Worm (Caenorhabditis elegans) whole organism, L4 larva: Measurements from ENCODE around the gene srh-184.

ENCODE experiments used
- F10B5.3 ChIP-seq: sonication (generic microtip); optimal IDR thresholded peaks from 2 replicates; lab custom pipeline; 2016; ENCODE audit warnings: mild to moderate bottlenecking, missing genetic modification characterization, missing compliant biosample characterization
- F26F4.8 ChIP-seq: fragments of 200-800 bp; sonication (Bioruptor generic); conservative IDR thresholded peaks from 2 replicates; pipeline ENCODE4 v1.3.6; 2022; ENCODE audit warnings: missing genetic modification characterization, missing compliant biosample characterization
- F44E2.7 ChIP-seq: fragments of 200-800 bp; sonication (Bioruptor generic); IDR thresholded peaks from 2 replicates; pipeline ENCODE4 v2.1.2; 2022; ENCODE audit warnings: missing genetic modification characterization, missing compliant biosample characterization
- F49E8.2 ChIP-seq: sonication (generic microtip); optimal IDR thresholded peaks from 2 replicates; lab custom pipeline; 2016; ENCODE audit warnings: missing compliant biosample characterization, mild to moderate bottlenecking, missing genetic modification characterization, borderline replicate concordance
- R02D3.7 ChIP-seq: fragments of 150-350 bp; sonication (generic microtip); optimal IDR thresholded peaks from 3 replicates; lab custom pipeline; 2014; ENCODE audit warnings: missing biosample characterization, missing genetic modification characterization
- T20F7.1 ChIP-seq: fragments of 200-800 bp; sonication (Bioruptor generic); optimal IDR thresholded peaks from 2 replicates; lab custom pipeline; 2018; ENCODE audit warnings: mild to moderate bottlenecking, missing genetic modification characterization, missing compliant biosample characterization
- Y48G9A.11 ChIP-seq: fragments of 200-800 bp; sonication (Bioruptor generic); IDR thresholded peaks from 2 replicates; pipeline ENCODE4 v1.3.6; 2022; ENCODE audit warnings: missing genetic modification reagents, missing genetic modification characterization, missing compliant biosample characterization
- ama-1 ChIP-seq: fragments of 150-350 bp; optimal IDR thresholded peaks from 2 replicates; lab custom pipeline; 2014; ENCODE audit warnings: inconsistent platforms, mixed read lengths
- attf-4 ChIP-seq: sonication (generic microtip); optimal IDR thresholded peaks from 3 replicates; lab custom pipeline; 2017; ENCODE audit warnings: missing biosample characterization, missing genetic modification characterization
- ceh-20 ChIP-seq: fragments of 200-800 bp; sonication (Bioruptor generic); IDR thresholded peaks from 2 replicates; pipeline ENCODE4 v1.3.6; 2022; ENCODE audit warnings: missing genetic modification reagents, missing genetic modification characterization, missing compliant biosample characterization
- ceh-28 ChIP-seq: fragments of 150-350 bp; optimal IDR thresholded peaks from 2 replicates; lab custom pipeline; 2014; ENCODE audit warnings: missing biosample characterization, missing genetic modification reagents, missing genetic modification characterization
- ceh-62 ChIP-seq: sonication (generic microtip); optimal IDR thresholded peaks from 2 replicates; lab custom pipeline; 2017; ENCODE audit warnings: missing biosample characterization, missing genetic modification characterization
- cey-2 ChIP-seq: sonication (generic microtip); optimal IDR thresholded peaks from 3 replicates; lab custom pipeline; 2017; ENCODE audit warnings: missing genetic modification characterization, mild to moderate bottlenecking, missing compliant biosample characterization, antibody characterized with exemption, borderline replicate concordance; ENCODE audit not compliant: insufficient read depth
- ctbp-1 ChIP-seq: fragments of 200-800 bp; sonication (Bioruptor generic); IDR thresholded peaks from 2 replicates; pipeline ENCODE4 v1.3.6; 2022; ENCODE audit warnings: missing genetic modification reagents, missing genetic modification characterization, missing compliant biosample characterization
- daf-12 ChIP-seq: fragments of 150-350 bp; optimal IDR thresholded peaks from 2 replicates; lab custom pipeline; 2014; ENCODE audit warnings: missing biosample characterization, missing genetic modification reagents, missing genetic modification characterization
- dpl-1 ChIP-seq: fragments of 150-350 bp; optimal IDR thresholded peaks from 2 replicates; lab custom pipeline; 2014; ENCODE audit warnings: missing biosample characterization, missing genetic modification reagents, missing genetic modification characterization
- duxl-1 ChIP-seq: sonication (generic microtip); optimal IDR thresholded peaks from 2 replicates; lab custom pipeline; 2016; ENCODE audit warnings: mild to moderate bottlenecking, missing genetic modification characterization, moderate library complexity, missing compliant biosample characterization; ENCODE audit not compliant: poor library complexity
- dve-1 ChIP-seq: sonication (generic microtip); optimal IDR thresholded peaks from 2 replicates; lab custom pipeline; 2017; ENCODE audit warnings: antibody characterized with exemption, mild to moderate bottlenecking, missing genetic modification characterization, missing compliant biosample characterization; ENCODE audit not compliant: insufficient read depth
- hlh-30 ChIP-seq: sonication (generic microtip); optimal IDR thresholded peaks from 2 replicates; lab custom pipeline; 2017; ENCODE audit warnings: antibody characterized with exemption, mild to moderate bottlenecking, missing genetic modification characterization, missing compliant biosample characterization; ENCODE audit not compliant: insufficient read depth
- hmg-1.1 ChIP-seq: fragments of 200-800 bp; sonication (Bioruptor generic); IDR thresholded peaks from 2 replicates; pipeline ENCODE4 v1.3.6; 2022; ENCODE audit warnings: missing genetic modification reagents, missing genetic modification characterization, missing compliant biosample characterization
- jun-1 ChIP-seq: fragments of 150-350 bp; optimal IDR thresholded peaks from 2 replicates; lab custom pipeline; 2014; ENCODE audit warnings: missing biosample characterization, missing genetic modification reagents, missing genetic modification characterization
- lim-7 ChIP-seq: fragments of 200-800 bp; sonication (Bioruptor generic); IDR thresholded peaks from 2 replicates; pipeline ENCODE4 v1.3.6; 2022; ENCODE audit warnings: missing genetic modification characterization, missing compliant biosample characterization
- lin-1 ChIP-seq: fragments of 200-800 bp; sonication (Bioruptor generic); IDR thresholded peaks from 2 replicates; pipeline ENCODE4 v1.3.6; 2022; ENCODE audit warnings: missing genetic modification reagents, missing genetic modification characterization, missing compliant biosample characterization
- lin-13 ChIP-seq: fragments of 150-350 bp; optimal IDR thresholded peaks from 2 replicates; lab custom pipeline; 2014; ENCODE audit warnings: missing biosample characterization, missing genetic modification reagents, missing genetic modification characterization
- lin-15B ChIP-seq: fragments of 150-350 bp; sonication (generic microtip); optimal IDR thresholded peaks from 3 replicates; lab custom pipeline; 2014; ENCODE audit warnings: missing biosample characterization, missing genetic modification characterization
- lin-29 ChIP-seq: fragments of 200-800 bp; sonication (Bioruptor generic); IDR thresholded peaks from 2 replicates; pipeline ENCODE4 v1.3.6; 2022; ENCODE audit warnings: missing genetic modification reagents, missing genetic modification characterization, missing compliant biosample characterization
- lin-38 ChIP-seq: fragments of 200-800 bp; sonication (Bioruptor generic); IDR thresholded peaks from 2 replicates; pipeline ENCODE4 v1.3.6; 2022; ENCODE audit warnings: missing genetic modification reagents, missing genetic modification characterization, missing compliant biosample characterization
- lir-3 ChIP-seq: sonication (generic microtip); optimal IDR thresholded peaks from 2 replicates; lab custom pipeline; 2016; ENCODE audit warnings: mild to moderate bottlenecking, missing genetic modification characterization, missing compliant biosample characterization
- lsy-2 ChIP-seq, 2 experiments: fragments of 150-350 bp in 1 of 2; sonication (generic microtip) in 1 of 2; optimal IDR thresholded peaks; 2 replicates each; lab custom pipeline; 2014 to 2017; ENCODE audit warnings: missing biosample characterization in 2 of 2, missing genetic modification characterization in 2 of 2
- madf-9 ChIP-seq: fragments of 200-800 bp; sonication (Bioruptor generic); conservative IDR thresholded peaks from 2 replicates; pipeline ENCODE4 v1.3.6; 2022; ENCODE audit warnings: missing genetic modification reagents, missing genetic modification characterization, missing compliant biosample characterization
- mep-1 ChIP-seq: fragments of 150-350 bp; sonication (generic microtip); optimal IDR thresholded peaks from 3 replicates; lab custom pipeline; 2014; ENCODE audit warnings: missing biosample characterization, missing genetic modification characterization
- mxl-2 ChIP-seq: fragments of 200-800 bp; sonication (Bioruptor generic); conservative IDR thresholded peaks from 2 replicates; pipeline ENCODE4 v1.3.6; 2022; ENCODE audit warnings: missing genetic modification reagents, missing genetic modification characterization, missing compliant biosample characterization
- nhr-102 ChIP-seq: sonication (generic microtip); optimal IDR thresholded peaks from 2 replicates; lab custom pipeline; 2016; ENCODE audit warnings: mild to moderate bottlenecking, missing genetic modification characterization, moderate library complexity, missing compliant biosample characterization
- nhr-237 ChIP-seq: sonication (generic microtip); optimal IDR thresholded peaks from 2 replicates; lab custom pipeline; 2017; ENCODE audit warnings: missing biosample characterization, missing genetic modification characterization
- nhr-48 ChIP-seq: sonication (generic microtip); optimal IDR thresholded peaks from 2 replicates; lab custom pipeline; 2016; ENCODE audit warnings: mild to moderate bottlenecking, missing genetic modification characterization, missing compliant biosample characterization
- nhr-6 ChIP-seq: fragments of 150-350 bp; optimal IDR thresholded peaks from 2 replicates; lab custom pipeline; 2014; ENCODE audit warnings: missing biosample characterization, missing genetic modification characterization
- nhr-76 ChIP-seq: fragments of 150-350 bp; optimal IDR thresholded peaks from 2 replicates; lab custom pipeline; 2014; ENCODE audit warnings: missing biosample characterization, missing genetic modification characterization
- nhr-77 ChIP-seq: fragments of 150-350 bp; optimal IDR thresholded peaks from 2 replicates; lab custom pipeline; 2014; ENCODE audit warnings: missing biosample characterization, missing genetic modification characterization
- php-3 ChIP-seq: fragments of 200-800 bp; sonication (Bioruptor generic); IDR thresholded peaks from 2 replicates; pipeline ENCODE4 v1.3.6; 2022; ENCODE audit warnings: missing genetic modification reagents, missing genetic modification characterization, missing compliant biosample characterization
- saeg-2 ChIP-seq: fragments of 200-800 bp; sonication (Bioruptor generic); IDR thresholded peaks from 2 replicates; pipeline ENCODE4 v1.3.6; 2022; ENCODE audit warnings: missing genetic modification reagents, missing genetic modification characterization, missing compliant biosample characterization
- set-16 ChIP-seq: fragments of 200-800 bp; sonication (Bioruptor generic); IDR thresholded peaks from 2 replicates; pipeline ENCODE4 v1.3.6; 2022; ENCODE audit warnings: missing genetic modification reagents, missing genetic modification characterization, missing compliant biosample characterization
- snpc-4 ChIP-seq: fragments of 150-350 bp; optimal IDR thresholded peaks from 2 replicates; lab custom pipeline; 2014; ENCODE audit warnings: missing biosample characterization, missing genetic modification characterization
- spr-1 ChIP-seq: sonication (generic microtip); optimal IDR thresholded peaks from 2 replicates; lab custom pipeline; 2016; ENCODE audit warnings: mild to moderate bottlenecking, missing genetic modification characterization, missing compliant biosample characterization
- tag-97 ChIP-seq: fragments of 200-800 bp; sonication (Bioruptor generic); IDR thresholded peaks from 2 replicates; pipeline ENCODE4 v1.3.6; 2022; ENCODE audit warnings: missing genetic modification characterization, missing compliant biosample characterization
- tra-1 ChIP-seq: fragments of 200-800 bp; sonication (Bioruptor generic); IDR thresholded peaks from 2 replicates; pipeline ENCODE4 v1.3.6; 2022; ENCODE audit warnings: missing genetic modification reagents, missing genetic modification characterization, missing compliant biosample characterization
- vab-7 ChIP-seq: fragments of 200-800 bp; sonication (Bioruptor generic); IDR thresholded peaks from 2 replicates; pipeline ENCODE4 v1.3.6; 2022; ENCODE audit warnings: missing genetic modification reagents, missing genetic modification characterization, missing compliant biosample characterization
- zag-1 ChIP-seq: fragments of 150-350 bp; optimal IDR thresholded peaks from 2 replicates; lab custom pipeline; 2014; ENCODE audit warnings: missing biosample characterization, missing genetic modification characterization
- zfp-2 ChIP-seq: sonication (generic microtip); optimal IDR thresholded peaks from 2 replicates; lab custom pipeline; 2016; ENCODE audit warnings: mild to moderate bottlenecking, missing genetic modification characterization, missing compliant biosample characterization
- zfp-3 ChIP-seq: fragments of 200-800 bp; sonication (Bioruptor generic); conservative IDR thresholded peaks from 2 replicates; pipeline ENCODE4 v1.3.6; 2022; ENCODE audit warnings: missing genetic modification reagents, missing genetic modification characterization, missing compliant biosample characterization
- zip-11 ChIP-seq: fragments of 200-800 bp; sonication (Bioruptor generic); IDR thresholded peaks from 2 replicates; pipeline ENCODE4 v1.3.6; 2022; ENCODE audit warnings: missing genetic modification characterization, missing compliant biosample characterization
- zip-2 ChIP-seq: fragments of 150-350 bp; optimal IDR thresholded peaks from 2 replicates; lab custom pipeline; 2014; ENCODE audit warnings: missing biosample characterization, missing genetic modification characterization

The srh-184 gene

ce11 chrV:10807862-10808327 lies 9.9 kb upstream of the srh-184 start, which contains the start of gene plrg-1:
plrg-1 (minus strand) TSS chrV:10807912.
- TF ChIP-seq snpc-4 (tag; lab: Kevin White, UChicago) (no peak), nhr-77 (peak; percentile 83), lin-1 (GFP tag; lab: Robert Waterston, UW) (peak; percentile 88), lin-38 (peak; percentile 93), zip-11 (GFP tag; lab: Robert Waterston, UW) (peak; percentile 63; the same call in 1 of the 2 replicates), madf-9 (peak; percentile 66), ceh-62 (tag; lab: Kevin White, UChicago) (no peak), tra-1 (GFP tag; lab: Robert Waterston, UW) (peak; percentile 81), ctbp-1 (GFP tag; lab: Robert Waterston, UW) (peak; percentile 88), hmg-1.1 (peak; percentile 95), lin-29 (GFP tag; lab: Robert Waterston, UW) (peak; percentile 76), mxl-2 (GFP tag; lab: Robert Waterston, UW) (0 out of 2 replicates have a peak, but pooled peaks have one; percentile 50), zfp-3 (GFP tag; lab: Robert Waterston, UW) (peak; percentile 81), lir-3 (tag; lab: Kevin White, UChicago) (no peak), vab-7 (GFP tag; lab: Robert Waterston, UW) (peak; percentile 88), php-3 (peak; percentile 77), set-16 (GFP tag; lab: Robert Waterston, UW) (no peak), spr-1 (tag; lab: Kevin White, UChicago) (peak; percentile 84), F49E8.2 (tag; lab: Kevin White, UChicago) (peak; percentile 59), lin-13 (GFP tag; lab: Kevin White, UChicago) (peak; percentile 85), nhr-6 (tag; lab: Kevin White, UChicago) (peak; percentile 87), nhr-76 (tag; lab: Kevin White, UChicago) (no peak), lin-15B (tag; lab: Kevin White, UChicago) (peak; percentile 87), zip-2 (tag; lab: Kevin White, UChicago) (peak; percentile 12), F44E2.7 (no peak), ama-1 (no peak), attf-4 (tag; lab: Kevin White, UChicago) (no peak), zfp-2 (tag; lab: Kevin White, UChicago) (no peak), T20F7.1 (GFP tag; lab: Kevin White, UChicago) (no peak), mep-1 (tag; lab: Kevin White, UChicago) (peak; percentile 93), dve-1 (peak; percentile 91), R02D3.7 (no peak), nhr-48 (tag; lab: Kevin White, UChicago) (peak; percentile 78), dpl-1 (GFP tag; lab: Kevin White, UChicago) (peak; percentile 82), zag-1 (tag; lab: Kevin White, UChicago) (no peak), jun-1 (tag; lab: Kevin White, UChicago) (peak; percentile 43), lim-7 (GFP tag; lab: Robert Waterston, UW) (peak; percentile 54; the same call in 1 of the 2 replicates), lsy-2 (tag; optimal IDR thresholded peaks at IDR 0.05; lab: Kevin White, UChicago) (peak; percentile 50 to 89), daf-12 (tag; lab: Kevin White, UChicago) (no peak), saeg-2 (GFP tag; lab: Robert Waterston, UW) (peak; percentile 72; the same call in 1 of the 2 replicates), hlh-30 (tag; lab: Kevin White, UChicago) (peak; percentile 75), ceh-20 (GFP tag; lab: Robert Waterston, UW) (peak; percentile 89), Y48G9A.11 (GFP tag; lab: Robert Waterston, UW) (peak; percentile 80), nhr-237 (tag; lab: Kevin White, UChicago) (no peak), F26F4.8 (GFP tag; lab: Robert Waterston, UW) (no peak), duxl-1 (peak; percentile 90), F10B5.3 (peak; percentile 60), nhr-102 (peak; percentile 85), cey-2 (tag; lab: Kevin White, UChicago) (no peak), tag-97 (GFP tag; lab: Robert Waterston, UW) (no peak), ceh-28 (tag; lab: Kevin White, UChicago) (no peak)
